Fruit fly (Drosophila melanogaster) whole organism, wandering third instar larva: Measurements from ENCODE around the gene rec.

Source experiments
- Abd-B ChIP-seq: fragments of >200 bp; optimal IDR thresholded peaks from 2 replicates; lab custom pipeline; 2017; ENCODE audit warnings: missing biosample characterization, missing genetic modification characterization
- CG32264 ChIP-seq: fragments of 200-800 bp; sonication (Bioruptor generic); optimal IDR thresholded peaks from 2 replicates; lab custom pipeline; 2016; ENCODE audit warnings: missing biosample characterization, missing genetic modification characterization
- HLH106 ChIP-seq: fragments of 200-800 bp; optimal IDR thresholded peaks from 3 replicates; lab custom pipeline; 2019; ENCODE audit warnings: missing biosample characterization, mild to moderate bottlenecking, missing genetic modification characterization, moderate library complexity
- Myc ChIP-seq: fragments of >200 bp; optimal IDR thresholded peaks from 2 replicates; lab custom pipeline; 2017
- N ChIP-seq: fragments of >200 bp; optimal IDR thresholded peaks from 2 replicates; lab custom pipeline; 2018; ENCODE audit warnings: missing biosample characterization, missing external identifiers, missing genetic modification characterization
- brk ChIP-seq: fragments of 200-800 bp; sonication (Bioruptor generic); optimal IDR thresholded peaks from 2 replicates; lab custom pipeline; 2016; ENCODE audit warnings: missing biosample characterization, mild to moderate bottlenecking, missing genetic modification characterization
- dl ChIP-seq, 2 experiments: fragments of 175-275, 200-275 bp in 1 of 2; fragments of 200-275 bp in 1 of 2; sonication (Bioruptor generic); optimal IDR thresholded peaks; lab custom pipeline; 2018; ENCODE audit warnings: mild to moderate bottlenecking in 2 of 2, missing biosample characterization in 2 of 2, missing genetic modification characterization in 2 of 2, moderate library complexity in 2 of 2; ENCODE audit not compliant: partially characterized antibody in 2 of 2, insufficient read depth in 1 of 2

DNA sequence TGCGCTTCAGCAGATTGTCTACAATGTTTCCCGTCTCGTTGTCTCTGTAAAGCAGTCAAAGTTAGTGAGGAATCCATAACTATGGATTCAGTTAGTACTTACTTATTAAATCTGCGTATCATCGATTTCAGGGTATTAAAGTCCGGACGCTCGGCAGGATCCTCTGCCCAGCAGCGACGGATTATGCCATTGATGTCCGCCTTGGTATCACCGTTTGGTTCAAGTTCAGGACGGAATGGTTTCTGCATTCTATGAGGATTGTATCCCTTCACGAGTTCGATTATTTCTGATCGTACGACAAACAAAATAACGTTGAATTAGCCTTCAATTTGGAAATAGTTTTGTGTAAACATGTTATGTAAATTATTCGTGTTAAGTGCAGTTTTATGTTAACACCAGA is 27.5 kb upstream of the rec start, which contains the start of gene CG9632:
- TF ChIP-seq Abd-B (GFP tag; lab: Kevin White, UChicago) (no peak), Myc (lab: Kevin White, UChicago) (no peak), CG32264 (no peak), N (GFP tag; lab: Kevin White, UChicago) (no peak), dl (GFP tag; optimal IDR thresholded peaks at IDR 0.05; lab: Kevin White, UChicago; ENCODE audit: insufficient read depth in 1 of 2, partially characterized antibody in 2 of 2) (no peak), HLH106 (tag; lab: Kevin White, UChicago) (no peak), brk (GFP tag; lab: Kevin White, UChicago) (no peak)
